Worm (Caenorhabditis elegans) whole organism, L4 larva: Measurements from ENCODE around the gene sre-42.

Experiments used
- ZK546.5 ChIP-seq, 2 experiments: sonication (generic microtip); optimal IDR thresholded peaks; 2 replicates each; lab custom pipeline; 2017; ENCODE audit warnings: missing biosample characterization in 2 of 2, missing genetic modification characterization in 2 of 2
- ceh-82 ChIP-seq: sonication (generic microtip); optimal IDR thresholded peaks from 2 replicates; lab custom pipeline; 2017; ENCODE audit warnings: missing biosample characterization, missing genetic modification characterization
- lsy-2 ChIP-seq, 2 experiments: fragments of 150-350 bp in 1 of 2; sonication (generic microtip) in 1 of 2; optimal IDR thresholded peaks; 2 replicates each; lab custom pipeline; 2014 to 2017; ENCODE audit warnings: missing biosample characterization in 2 of 2, missing genetic modification characterization in 2 of 2
- unc-62 ChIP-seq, 3 experiments: fragments of 150-350 bp in 1 of 3; sonication (generic microtip); optimal IDR thresholded peaks in 2 of 3; peaks in 1 of 3; 1 replicate in 1 of 3; 2 replicates in 2 of 3; lab custom pipeline; 2014 to 2017; ENCODE audit warnings: missing biosample characterization in 3 of 3, missing genetic modification characterization in 3 of 3, missing genetic modification reagents in 3 of 3, missing genotype in 1 of 3

- peak in 1 of 2 experiments; percentile 80 for TF ChIP-seq unc-62 (GFP tag; optimal IDR thresholded peaks at IDR 0.05 in 1 of 2; lab: Kevin White, UChicago)
- TF ChIP-seq unc-62 (tag; optimal IDR thresholded peaks at IDR 0.05; lab: Kevin White, UChicago), result no peak
- no peak for TF ChIP-seq ceh-82 (tag; lab: Kevin White, UChicago)
- no peak for TF ChIP-seq ZK546.5 (tag; optimal IDR thresholded peaks at IDR 0.05; lab: Kevin White, UChicago)
- no peak for TF ChIP-seq lsy-2 (tag; optimal IDR thresholded peaks at IDR 0.05; lab: Kevin White, UChicago)
These were observed 40.2 kb downstream of the sre-42 start for ce11 chrII:12346289-12346989.
